Worm (Caenorhabditis elegans) whole organism, young adult: ENCODE results near the gene msrp-6.

Experiments used
- B0336.3 ChIP-seq: fragments of 200-800 bp; sonication (Bioruptor generic); IDR thresholded peaks from 2 replicates; pipeline ENCODE4 v1.3.6; 2022; ENCODE audit warnings: missing genetic modification characterization, missing compliant biosample characterization
- D2030.7 ChIP-seq: fragments of 200-800 bp; sonication (Bioruptor generic); IDR thresholded peaks from 2 replicates; pipeline ENCODE4 v1.3.6; 2022; ENCODE audit warnings: missing genetic modification reagents, missing genetic modification characterization, missing compliant biosample characterization
- F10E7.11 ChIP-seq: sonication (generic microtip); optimal IDR thresholded peaks from 2 replicates; lab custom pipeline; 2017; ENCODE audit warnings: mild to moderate bottlenecking, missing genetic modification characterization, moderate library complexity, missing compliant biosample characterization
- K12H6.12 ChIP-seq: fragments of 200-800 bp; sonication (Bioruptor generic); optimal IDR thresholded peaks from 2 replicates; lab custom pipeline; 2018; ENCODE audit warnings: mild to moderate bottlenecking, missing genetic modification characterization, missing compliant biosample characterization
- ama-1 ChIP-seq, 3 experiments: fragments of 150-350 bp in 1 of 3; sonication (generic microtip) in 2 of 3; optimal IDR thresholded peaks; 2 replicates each; lab custom pipeline; 2014 to 2018; ENCODE audit warnings: missing biosample characterization in 2 of 3, missing genetic modification characterization in 2 of 3, missing genetic modification reagents in 2 of 3
- cebp-1 ChIP-seq, 2 experiments: fragments of 200-800 bp in 1 of 2; sonication (Bioruptor generic) in 1 of 2; sonication (generic microtip) in 1 of 2; IDR thresholded peaks in 1 of 2; optimal IDR thresholded peaks in 1 of 2; 2 replicates each; pipeline versions ENCODE4 v1.3.6 to Lab custom; 2017 to 2022; ENCODE audit warnings: missing compliant biosample characterization in 2 of 2, missing genetic modification characterization in 2 of 2, mild to moderate bottlenecking in 1 of 2, missing genetic modification reagents in 1 of 2, moderate library complexity in 1 of 2
- dox-1 ChIP-seq: fragments of 200-800 bp; sonication (Bioruptor generic); IDR thresholded peaks from 2 replicates; pipeline ENCODE4 v1.3.6; 2022; ENCODE audit warnings: missing genetic modification reagents, missing genetic modification characterization, missing compliant biosample characterization
- efl-1 ChIP-seq: fragments of 150-350 bp; optimal IDR thresholded peaks from 2 replicates; lab custom pipeline; 2014; ENCODE audit warnings: missing biosample characterization, missing genetic modification reagents, missing genetic modification characterization
- him-1 ChIP-seq: sonication (generic microtip); optimal IDR thresholded peaks from 2 replicates; lab custom pipeline; 2016; ENCODE audit warnings: missing genotype, missing genetic modification reagents, missing genetic modification characterization, missing compliant biosample characterization
- madf-6 ChIP-seq: fragments of 200-800 bp; sonication (Bioruptor generic); IDR thresholded peaks from 2 replicates; pipeline ENCODE4 v1.3.6; 2022; ENCODE audit warnings: missing genetic modification reagents, missing genetic modification characterization, missing compliant biosample characterization
- nhr-120 ChIP-seq: fragments of 200-800 bp; sonication (Bioruptor generic); IDR thresholded peaks from 2 replicates; pipeline ENCODE4 v1.3.6; 2022; ENCODE audit warnings: missing genetic modification characterization, missing compliant biosample characterization
- nhr-90 ChIP-seq: sonication (generic microtip); optimal IDR thresholded peaks from 2 replicates; lab custom pipeline; 2016; ENCODE audit warnings: missing genotype, mild to moderate bottlenecking, missing genetic modification characterization, missing compliant biosample characterization
- pha-4 ChIP-seq: fragments of 150-350 bp; sonication (generic microtip); optimal IDR thresholded peaks from 2 replicates; lab custom pipeline; 2014; ENCODE audit warnings: missing biosample characterization, missing genetic modification reagents, missing genetic modification characterization

DNA sequence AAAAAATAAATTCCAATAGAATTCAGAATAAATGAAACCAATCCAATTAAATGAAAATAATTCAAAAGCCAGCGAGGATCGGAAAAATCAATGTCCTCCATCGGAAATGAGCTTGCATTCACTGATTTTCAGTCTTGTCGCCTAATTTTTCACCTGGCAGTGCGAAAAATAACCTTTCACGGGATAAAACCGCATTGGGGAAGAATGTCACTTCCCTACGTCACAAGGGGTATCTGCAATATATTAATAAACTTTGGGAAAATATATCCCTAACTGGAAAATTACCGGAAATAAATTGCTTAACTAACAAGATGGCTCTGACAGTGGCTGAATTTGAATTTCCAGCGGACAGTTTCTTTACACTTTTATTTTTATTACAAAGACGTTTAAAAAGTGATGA is 13.9 kb upstream of the msrp-6 start, which contains the start of gene sri-77:
- TF ChIP-seq pha-4 (tag; lab: Kevin White, UChicago) (no peak), dox-1 (GFP tag; lab: Robert Waterston, UW) (no peak), madf-6 (GFP tag; lab: Robert Waterston, UW) (no peak), efl-1 (GFP tag; lab: Kevin White, UChicago) (no peak), B0336.3 (GFP tag; lab: Robert Waterston, UW) (no peak), K12H6.12 (tag; lab: Kevin White, UChicago) (no peak), ama-1 (optimal IDR thresholded peaks at IDR 0.05; lab: Kevin White, UChicago) (no peak), ama-1 (GFP tag; optimal IDR thresholded peaks at IDR 0.05; lab: Kevin White, UChicago) (no peak), nhr-90 (no peak), F10E7.11 (tag; lab: Kevin White, UChicago) (no peak), cebp-1 (GFP tag; IDR thresholded peaks at IDR 0.05; lab: Robert Waterston, UW) (no peak), cebp-1 (tag; optimal IDR thresholded peaks at IDR 0.05; lab: Kevin White, UChicago) (no peak), D2030.7 (GFP tag; lab: Robert Waterston, UW) (no peak), nhr-120 (GFP tag; lab: Robert Waterston, UW) (no peak), him-1 (tag; lab: Kevin White, UChicago) (no peak)
